Fruit fly (Drosophila melanogaster) whole organism: Measurements from ENCODE around the gene CG11333.

Experiments used
- CG8478 ChIP-seq: fragments of >200 bp; optimal IDR thresholded peaks from 2 replicates; lab custom pipeline; 2018; ENCODE audit warnings: inconsistent platforms
- EcR ChIP-seq, 2 experiments: fragments of >200 bp; optimal IDR thresholded peaks; 2 replicates each; lab custom pipeline; 2017; ENCODE audit warnings: missing biosample characterization in 2 of 2, missing genetic modification characterization in 2 of 2, missing genetic modification reagents in 2 of 2
- pan ChIP-seq: fragments of >200 bp; optimal IDR thresholded peaks from 2 replicates; lab custom pipeline; 2017
- psq ChIP-seq: fragments of >200 bp; optimal IDR thresholded peaks from 2 replicates; lab custom pipeline; 2017
- usp ChIP-seq: fragments of >200 bp; optimal IDR thresholded peaks from 2 replicates; lab custom pipeline; 2017; ENCODE audit warnings: missing biosample characterization, missing genetic modification characterization, mixed read lengths

DNA sequence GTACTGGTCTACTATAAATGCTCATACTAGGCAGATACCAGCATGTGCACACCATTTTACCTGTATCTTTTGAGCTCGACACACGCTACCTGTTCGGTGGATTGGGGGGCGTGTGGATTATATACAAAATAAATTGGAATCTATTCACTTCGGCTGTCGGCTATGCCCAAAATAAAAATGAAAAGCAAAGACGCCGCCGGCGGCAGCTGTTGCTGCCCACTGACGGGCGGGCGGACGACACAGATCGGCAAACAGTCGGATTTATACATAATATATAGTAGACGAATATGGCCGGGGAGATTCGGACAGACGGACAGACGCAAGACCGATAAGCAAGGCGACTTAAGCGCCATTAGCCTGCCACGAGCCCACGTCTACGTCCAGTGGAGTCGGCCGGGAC is 24.2 kb upstream of the CG11333 start:
- no peak for TF ChIP-seq usp (GFP tag; lab: Kevin White, UChicago)
- TF ChIP-seq psq (lab: Kevin White, UChicago): no peak
- no peak for TF ChIP-seq CG8478 (lab: Kevin White, UChicago)
- TF ChIP-seq pan (lab: Kevin White, UChicago): no peak
- no peak for TF ChIP-seq EcR (GFP tag; optimal IDR thresholded peaks at IDR 0.05; lab: Kevin White, UChicago)
